Worm (Caenorhabditis elegans): Measurements from ENCODE around the gene irld-18.

irld-18 gene

ce11 chrIV:14606469-14606868, 25.6 kb upstream of the irld-18 start:
- TF ChIP-seq egl-27 (tag; optimal IDR thresholded peaks at IDR 0.05) (peak in 1 of 2 experiments; percentile 6), ceh-88 (GFP tag; IDR thresholded peaks at IDR 0.05) (no peak), skn-1 (tag; optimal IDR thresholded peaks at IDR 0.05) (peak; percentile 26), mep-1 (tag; optimal IDR thresholded peaks at IDR 0.05) (peak; percentile 51), F16B12.6 (tag; optimal IDR thresholded peaks at IDR 0.05) (no peak), lin-14 (GFP tag; optimal IDR thresholded peaks at IDR 0.05) (peak; percentile 86), lin-35 (GFP tag; optimal IDR thresholded peaks at IDR 0.05) (peak in 1 of 2 experiments; percentile 12), hlh-4 (tag; optimal IDR thresholded peaks at IDR 0.05) (no peak), swsn-7 (tag; optimal IDR thresholded peaks at IDR 0.05) (peak; percentile 34), fos-1 (tag; optimal IDR thresholded peaks at IDR 0.05) (peak; percentile 7), lsy-2 (tag; optimal IDR thresholded peaks at IDR 0.05) (peak; percentile 27 to 35), tbx-2 (tag; optimal IDR thresholded peaks at IDR 0.05) (peak; percentile 14), nhr-77 (tag; optimal IDR thresholded peaks at IDR 0.05) (no peak), nhr-85 (tag) (peak; percentile 57), efl-3 (GFP tag; optimal IDR thresholded peaks at IDR 0.05) (no peak), pax-3 (tag; optimal IDR thresholded peaks at IDR 0.05) (no peak), fkh-4 (tag; optimal IDR thresholded peaks at IDR 0.05; ENCODE audit: borderline replicate concordance) (peak; percentile 56), blmp-1 (tag; optimal IDR thresholded peaks at IDR 0.05) (peak; percentile 2), lin-39 (tag; optimal IDR thresholded peaks at IDR 0.05) (peak; percentile 22), C16A3.4 (tag; optimal IDR thresholded peaks at IDR 0.05) (peak; percentile 15), aha-1 (tag; optimal IDR thresholded peaks at IDR 0.05) (no peak), sup-37 (GFP tag; optimal IDR thresholded peaks at IDR 0.05) (no peak), snu-23 (GFP tag; optimal IDR thresholded peaks at IDR 0.05) (peak; percentile 42), sox-4 (tag; optimal IDR thresholded peaks at IDR 0.05) (peak; percentile 20), C34B4.2 (tag; optimal IDR thresholded peaks at IDR 0.05) (no peak), efl-1 (optimal IDR thresholded peaks at IDR 0.05) (peak in 1 of 2 experiments; percentile 18), efl-1 (GFP tag; optimal IDR thresholded peaks at IDR 0.05 in 1 of 2) (no peak), xbp-1 (tag; optimal IDR thresholded peaks at IDR 0.05) (peak; percentile 5), dsc-1 (tag; optimal IDR thresholded peaks at IDR 0.05) (peak; percentile 82), nhr-11 (tag; optimal IDR thresholded peaks at IDR 0.05) (peak; percentile 14), nhr-19 (GFP tag; conservative IDR thresholded peaks at IDR 0.05) (peak; percentile 60), dpl-1 (GFP tag; optimal IDR thresholded peaks at IDR 0.05) (peak in 1 of 3 experiments; percentile 6), nhr-20 (tag; optimal IDR thresholded peaks at IDR 0.05) (peak; percentile 77), nhr-71 (tag; optimal IDR thresholded peaks at IDR 0.05) (peak; percentile 96), fkh-8 (tag; optimal IDR thresholded peaks at IDR 0.05) (peak; percentile 48), nhr-47 (tag; optimal IDR thresholded peaks at IDR 0.05) (peak; percentile 50), mdl-1 (tag; optimal IDR thresholded peaks at IDR 0.05) (peak in 1 of 2 experiments; percentile 3), ztf-4 (tag; optimal IDR thresholded peaks at IDR 0.05) (peak; percentile 58), ceh-82 (tag; optimal IDR thresholded peaks at IDR 0.05) (peak in 1 of 3 experiments; percentile 33)

- TF ChIP-seq lin-14 (GFP tag; optimal IDR thresholded peaks at IDR 0.05) (peak; percentile 54), blmp-1 (tag; optimal IDR thresholded peaks at IDR 0.05) (peak; percentile 78), nhr-20 (tag; optimal IDR thresholded peaks at IDR 0.05) (peak; percentile 38), egl-27 (tag; optimal IDR thresholded peaks at IDR 0.05) (no peak), snu-23 (GFP tag; optimal IDR thresholded peaks at IDR 0.05) (no peak), nhr-71 (tag; optimal IDR thresholded peaks at IDR 0.05) (peak; percentile 20), zag-1 (tag; optimal IDR thresholded peaks at IDR 0.05) (no peak)
Measured at ce11 chrIV:14605143-14605542, 24.3 kb upstream of the irld-18 start.

ce11 chrIV:14603022-14603421, 22.2 kb upstream of the irld-18 start:
- TF ChIP-seq nhr-20 (tag; optimal IDR thresholded peaks at IDR 0.05) (peak; percentile 40), ceh-8 (GFP tag; optimal IDR thresholded peaks at IDR 0.05) (no peak), nhr-85 (tag) (peak; percentile 84), lin-35 (GFP tag; optimal IDR thresholded peaks at IDR 0.05) (peak in 1 of 2 experiments; percentile 34), efl-1 (optimal IDR thresholded peaks at IDR 0.05) (no peak), efl-1 (GFP tag; optimal IDR thresholded peaks at IDR 0.05 in 1 of 2) (peak in 1 of 2 experiments; percentile 90), unc-98 (GFP tag; IDR thresholded peaks at IDR 0.05) (no peak), snu-23 (GFP tag; optimal IDR thresholded peaks at IDR 0.05) (peak; percentile 30)
